Worm (Caenorhabditis elegans): ENCODE results near the gene nhr-88.

DNA sequence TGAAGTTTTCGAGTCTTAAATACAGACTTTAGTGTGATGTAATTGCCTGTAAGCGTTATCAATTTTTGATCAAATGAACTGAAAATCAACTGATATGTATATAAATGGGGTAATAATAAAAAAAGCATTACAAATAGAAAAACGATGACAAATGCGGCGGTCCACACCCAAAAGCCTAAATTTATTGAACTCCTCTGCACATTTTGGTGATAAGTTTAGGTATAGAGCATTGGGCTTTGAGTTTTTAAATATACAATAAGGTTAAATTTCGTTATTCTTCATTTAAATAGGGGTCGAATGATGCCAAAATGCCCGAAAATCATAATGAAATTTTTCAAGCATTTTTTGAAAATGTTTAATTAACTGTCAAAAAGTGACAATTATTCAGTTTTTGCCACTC, 43.4 kb downstream of the nhr-88 start, which contains the start of gene clec-3:
- TF ChIP-seq him-1 (tag; optimal IDR thresholded peaks at IDR 0.05): no peak
- no peak for TF ChIP-seq W03F9.2 (tag; optimal IDR thresholded peaks at IDR 0.05)

All from whole organism, L4/young adult.